Fruit fly (Drosophila melanogaster) whole organism, embryonic: ENCODE data around the gene CG1103.
A peak's percentile ranks its signal among the peaks of the same experiment; 100 is the strongest.

Source experiments
- Aef1 ChIP-seq: fragments of 200-800 bp; sonication (Bioruptor generic); IDR thresholded peaks from 3 replicates; pipeline ENCODE4 v1.3.6; 2022; ENCODE audit warnings: missing biosample characterization, missing genetic modification characterization
- Bgb ChIP-seq: fragments of 200-800 bp; sonication (Bioruptor generic); IDR thresholded peaks from 2 replicates; pipeline ENCODE4 v1.3.6; 2022; ENCODE audit warnings: missing biosample characterization, missing genetic modification characterization; ENCODE audit not compliant: partially characterized antibody
- CG10267 ChIP-seq: fragments of 200-800 bp; sonication (Bioruptor generic); optimal IDR thresholded peaks from 2 replicates; lab custom pipeline; 2018; ENCODE audit warnings: missing biosample characterization, mild to moderate bottlenecking, missing genetic modification characterization, moderate library complexity
- CG12391 ChIP-seq: fragments of 200-800 bp; sonication (Bioruptor generic); optimal IDR thresholded peaks from 3 replicates; lab custom pipeline; 2018; ENCODE audit warnings: missing biosample characterization, mild to moderate bottlenecking, missing genetic modification characterization, moderate library complexity
- CG1603 ChIP-seq: fragments of 200-800 bp; sonication (Bioruptor generic); optimal IDR thresholded peaks from 2 replicates; lab custom pipeline; 2019; ENCODE audit warnings: missing biosample characterization, mild to moderate bottlenecking, missing genetic modification characterization, moderate library complexity
- CG17186 ChIP-seq: fragments of 200-800 bp; sonication (Bioruptor generic); optimal IDR thresholded peaks from 3 replicates; lab custom pipeline; 2017; ENCODE audit warnings: missing biosample characterization, missing genetic modification reagents, missing genetic modification characterization
- CG17361 ChIP-seq: fragments of 200-800 bp; sonication (Bioruptor generic); IDR thresholded peaks from 3 replicates; pipeline ENCODE4 v1.3.6; 2022; ENCODE audit warnings: missing biosample characterization, missing genetic modification characterization
- CG17385 ChIP-seq: fragments of 200-800 bp; sonication (Bioruptor generic); optimal IDR thresholded peaks from 3 replicates; lab custom pipeline; 2018; ENCODE audit warnings: missing biosample characterization, mild to moderate bottlenecking, missing genetic modification characterization
- CG2120 ChIP-seq: fragments of 200-800 bp; sonication (Bioruptor generic); optimal IDR thresholded peaks from 3 replicates; lab custom pipeline; 2016; ENCODE audit warnings: missing biosample characterization, missing genetic modification characterization
- CG2889 ChIP-seq: fragments of 200-800 bp; sonication (Bioruptor generic); IDR thresholded peaks from 3 replicates; pipeline ENCODE4 v1.3.6; 2022; ENCODE audit warnings: missing biosample characterization, missing genetic modification characterization
- CG3281 ChIP-seq: fragments of 200-800 bp; sonication (Bioruptor generic); optimal IDR thresholded peaks from 3 replicates; lab custom pipeline; 2017; ENCODE audit warnings: missing biosample characterization, mild to moderate bottlenecking, missing genetic modification characterization
- CG33557 ChIP-seq: fragments of 200-800 bp; sonication (Bioruptor generic); optimal IDR thresholded peaks from 2 replicates; lab custom pipeline; 2019; ENCODE audit warnings: missing biosample characterization, mild to moderate bottlenecking, missing genetic modification characterization, moderate library complexity
- CG3847 ChIP-seq: fragments of 200-800 bp; sonication (Bioruptor generic); IDR thresholded peaks from 2 replicates; pipeline ENCODE4 v1.3.6; 2022; ENCODE audit warnings: missing biosample characterization, missing genetic modification characterization
- CG6272 ChIP-seq: fragments of 200-800 bp; sonication (Bioruptor generic); IDR thresholded peaks from 2 replicates; pipeline ENCODE4 v1.3.6; 2022; ENCODE audit warnings: missing biosample characterization, missing genetic modification characterization
- CG6765 ChIP-seq: fragments of 200-800 bp; sonication (Bioruptor generic); optimal IDR thresholded peaks from 3 replicates; lab custom pipeline; 2017; ENCODE audit warnings: missing biosample characterization, mild to moderate bottlenecking, missing genetic modification characterization
- CG8281 ChIP-seq: fragments of 200-800 bp; sonication (Bioruptor generic); optimal IDR thresholded peaks from 2 replicates; lab custom pipeline; 2018; ENCODE audit warnings: missing biosample characterization, mild to moderate bottlenecking, missing genetic modification characterization, moderate library complexity
- CG9817 ChIP-seq: fragments of 200-800 bp; sonication (Bioruptor generic); optimal IDR thresholded peaks from 2 replicates; lab custom pipeline; 2018; ENCODE audit warnings: missing biosample characterization, mild to moderate bottlenecking, missing genetic modification characterization, moderate library complexity
- CHES-1-like ChIP-seq: fragments of 200-800 bp; sonication (Bioruptor generic); optimal IDR thresholded peaks from 2 replicates; lab custom pipeline; 2016; ENCODE audit warnings: missing biosample characterization, missing genetic modification characterization
- D19A ChIP-seq: fragments of 200-800 bp; optimal IDR thresholded peaks from 3 replicates; lab custom pipeline; 2019; ENCODE audit warnings: missing biosample characterization, mild to moderate bottlenecking, missing genetic modification characterization, moderate library complexity
- Dref ChIP-seq: fragments of 200-800 bp; sonication (Bioruptor generic); IDR thresholded peaks from 2 replicates; pipeline ENCODE4 v1.3.6; 2022; ENCODE audit warnings: missing biosample characterization, missing genetic modification characterization
- Elba2 ChIP-seq: fragments of 200-800 bp; sonication (Bioruptor generic); optimal IDR thresholded peaks from 3 replicates; lab custom pipeline; 2016; ENCODE audit warnings: missing biosample characterization, missing genetic modification characterization
- Fer3 ChIP-seq: fragments of 200-800 bp; sonication (Bioruptor generic); optimal IDR thresholded peaks from 2 replicates; lab custom pipeline; 2018; ENCODE audit warnings: missing biosample characterization, mild to moderate bottlenecking, missing genetic modification characterization, moderate library complexity
- HLHmδ ChIP-seq: fragments of 200-800 bp; sonication (Bioruptor generic); optimal IDR thresholded peaks from 2 replicates; lab custom pipeline; 2018; ENCODE audit warnings: missing biosample characterization, mild to moderate bottlenecking, missing genetic modification characterization, moderate library complexity
- HmgZ ChIP-seq: fragments of 200-800 bp; sonication (Bioruptor generic); optimal IDR thresholded peaks from 2 replicates; lab custom pipeline; 2018; ENCODE audit warnings: missing biosample characterization, mild to moderate bottlenecking, missing genetic modification characterization
- Hr39 ChIP-seq: fragments of >200 bp; optimal IDR thresholded peaks from 2 replicates; lab custom pipeline; 2017
- Hr51 ChIP-seq, 2 experiments: fragments of 200-800 bp; sonication (Bioruptor generic); optimal IDR thresholded peaks; 2 replicates in 1 of 2; 3 replicates in 1 of 2; lab custom pipeline; 2016 to 2018; ENCODE audit warnings: missing biosample characterization in 2 of 2, missing genetic modification characterization in 2 of 2, mild to moderate bottlenecking in 1 of 2, moderate library complexity in 1 of 2
- Lpt ChIP-seq: fragments of >200 bp; optimal IDR thresholded peaks from 2 replicates; lab custom pipeline; 2018; ENCODE audit warnings: missing biosample characterization, missing genetic modification characterization
- Mes4 ChIP-seq: fragments of 200-800 bp; sonication (Bioruptor generic); optimal IDR thresholded peaks from 2 replicates; lab custom pipeline; 2016; ENCODE audit warnings: missing biosample characterization, missing genetic modification characterization
- NC2β ChIP-seq: fragments of 200-800 bp; sonication (Bioruptor generic); optimal IDR thresholded peaks from 2 replicates; lab custom pipeline; 2016; ENCODE audit warnings: missing biosample characterization, missing genetic modification characterization
- PHDP ChIP-seq: fragments of 200-800 bp; sonication (Bioruptor generic); optimal IDR thresholded peaks from 3 replicates; lab custom pipeline; 2018; ENCODE audit warnings: missing biosample characterization, mild to moderate bottlenecking, missing genetic modification characterization, moderate library complexity
- Stat92E ChIP-seq, 3 experiments: fragments of >200 bp in 2 of 3; fragments of 200-800 bp in 1 of 3; sonication (Bioruptor generic) in 1 of 3; optimal IDR thresholded peaks; 2 replicates each; lab custom pipeline; 2017 to 2019; ENCODE audit warnings: missing biosample characterization in 3 of 3, missing genetic modification characterization in 3 of 3, mild to moderate bottlenecking in 1 of 3, moderate library complexity in 1 of 3
- bcd ChIP-seq: fragments of 200-800 bp; sonication (Bioruptor generic); optimal IDR thresholded peaks from 2 replicates; lab custom pipeline; 2017; ENCODE audit warnings: missing biosample characterization, mild to moderate bottlenecking, missing genetic modification characterization
- chif ChIP-seq, 2 experiments: fragments of 200-800 bp; sonication (Bioruptor generic); optimal IDR thresholded peaks; 3 replicates each; lab custom pipeline; 2016; ENCODE audit warnings: missing biosample characterization in 2 of 2, missing genetic modification characterization in 2 of 2
- crc ChIP-seq: fragments of 200-800 bp; sonication (Bioruptor generic); optimal IDR thresholded peaks from 2 replicates; lab custom pipeline; 2016; ENCODE audit warnings: missing biosample characterization, missing genetic modification characterization
- croc ChIP-seq: fragments of 200-800 bp; sonication (Bioruptor generic); conservative IDR thresholded peaks from 3 replicates; pipeline ENCODE4 v1.3.6; 2022; ENCODE audit warnings: missing biosample characterization, missing genetic modification characterization
- crp ChIP-seq, 2 experiments: fragments of 200-800 bp; sonication (Bioruptor generic); optimal IDR thresholded peaks; 2 replicates in 1 of 2; 3 replicates in 1 of 2; lab custom pipeline; 2017; ENCODE audit warnings: missing biosample characterization in 2 of 2, missing genetic modification characterization in 2 of 2, mild to moderate bottlenecking in 1 of 2, moderate library complexity in 1 of 2
- cwo ChIP-seq: fragments of 200-800 bp; sonication (Bioruptor generic); optimal IDR thresholded peaks from 3 replicates; lab custom pipeline; 2017; ENCODE audit warnings: missing biosample characterization, missing genetic modification characterization, mild to moderate bottlenecking, moderate library complexity, missing genetic modification reagents
- da ChIP-seq: fragments of 200-800 bp; sonication (Bioruptor generic); optimal IDR thresholded peaks from 2 replicates; lab custom pipeline; 2016; ENCODE audit warnings: missing biosample characterization, missing genetic modification characterization
- ewg ChIP-seq: fragments of 200-800 bp; sonication (Bioruptor generic); optimal IDR thresholded peaks from 3 replicates; lab custom pipeline; 2017; ENCODE audit warnings: mild to moderate bottlenecking, missing biosample characterization, missing genetic modification reagents, missing genetic modification characterization
- gce ChIP-seq: fragments of 200-800 bp; sonication (Bioruptor generic); IDR thresholded peaks from 3 replicates; pipeline ENCODE4 v1.3.6; 2022; ENCODE audit warnings: missing biosample characterization, missing genetic modification characterization
- hb ChIP-seq: fragments of 200-800 bp; sonication (Bioruptor generic); IDR thresholded peaks from 3 replicates; pipeline ENCODE4 v1.3.6; 2022; ENCODE audit warnings: missing biosample characterization, missing genetic modification characterization; ENCODE audit not compliant: partially characterized antibody
- oc ChIP-seq: fragments of 200-800 bp; sonication (Bioruptor generic); optimal IDR thresholded peaks from 2 replicates; lab custom pipeline; 2018; ENCODE audit warnings: missing biosample characterization, mild to moderate bottlenecking, missing genetic modification characterization, moderate library complexity
- psq ChIP-seq: fragments of 200-800 bp; sonication (Bioruptor generic); optimal IDR thresholded peaks from 2 replicates; lab custom pipeline; 2017; ENCODE audit warnings: missing biosample characterization, missing genetic modification characterization
- sd ChIP-seq: fragments of 200-800 bp; sonication (Bioruptor generic); optimal IDR thresholded peaks from 3 replicates; lab custom pipeline; 2018; ENCODE audit warnings: missing biosample characterization, mild to moderate bottlenecking, missing genetic modification characterization, moderate library complexity
- sr ChIP-seq: fragments of 200-800 bp; sonication (Bioruptor generic); IDR thresholded peaks from 3 replicates; pipeline ENCODE4 v1.3.6; 2022; ENCODE audit warnings: missing biosample characterization, missing genetic modification characterization
- tup ChIP-seq: fragments of 200-800 bp; sonication (Bioruptor generic); optimal IDR thresholded peaks from 2 replicates; lab custom pipeline; 2016; ENCODE audit warnings: missing biosample characterization, mild to moderate bottlenecking, missing genetic modification characterization, moderate library complexity
- vnd ChIP-seq: fragments of 200-800 bp; sonication (Bioruptor generic); IDR thresholded peaks from 3 replicates; pipeline ENCODE4 v1.3.6; 2022; ENCODE audit warnings: missing biosample characterization, missing genetic modification characterization; ENCODE audit not compliant: partially characterized antibody
- wek ChIP-seq: fragments of 200-800 bp; sonication (Bioruptor generic); optimal IDR thresholded peaks from 3 replicates; lab custom pipeline; 2018; ENCODE audit warnings: missing biosample characterization, mild to moderate bottlenecking, missing genetic modification characterization, moderate library complexity

Gene CG1103

dm6 chr3R:4381079-4381919 is 43.7 kb downstream of the CG1103 start, which contains the start of gene Cont (continued):
- TF ChIP-seq psq (GFP tag; lab: Kevin White, UChicago) (no peak), Mes4 (GFP tag; lab: Kevin White, UChicago) (no peak), ewg (GFP tag; lab: Kevin White, UChicago) (peak; percentile 6), Stat92E (GFP tag; optimal IDR thresholded peaks at IDR 0.05; lab: Kevin White, UChicago) (no peak), chif (GFP tag; optimal IDR thresholded peaks at IDR 0.05; lab: Kevin White, UChicago) (no peak), bcd (GFP tag; lab: Kevin White, UChicago) (no peak), CG6765 (GFP tag; lab: Kevin White, UChicago) (no peak), Hr39 (no peak), tup (peak; percentile 31), cwo (no peak), Dref (GFP tag; lab: Robert Waterston, UW) (peak; percentile 99), CG3281 (GFP tag; lab: Kevin White, UChicago) (no peak), CG17186 (GFP tag; lab: Kevin White, UChicago) (peak; percentile 26), HmgZ (tag; lab: Kevin White, UChicago) (peak; percentile 58), CG10267 (peak; percentile 58), Lpt (GFP tag; lab: Kevin White, UChicago) (no peak), Hr51 (GFP tag; optimal IDR thresholded peaks at IDR 0.05; lab: Kevin White, UChicago) (peak in 1 of 2 experiments; percentile 38), crp (GFP tag; optimal IDR thresholded peaks at IDR 0.05; lab: Kevin White, UChicago) (no peak), sr (GFP tag; lab: Robert Waterston, UW) (no peak), CG33557 (no peak), wek (GFP tag; lab: Kevin White, UChicago) (no peak), CG12391 (tag; lab: Kevin White, UChicago) (peak; percentile 20), Fer3 (tag; lab: Kevin White, UChicago) (no peak), CG2889 (GFP tag; lab: Robert Waterston, UW) (no peak), CG2120 (GFP tag; lab: Kevin White, UChicago) (peak; percentile 25), HLHmδ (GFP tag; lab: Kevin White, UChicago) (no peak), CG8281 (tag; lab: Kevin White, UChicago) (no peak), CHES-1-like (GFP tag; lab: Kevin White, UChicago) (no peak), CG1603 (tag; lab: Kevin White, UChicago) (peak; percentile 68), CG17361 (GFP tag; lab: Robert Waterston, UW) (0 out of 3 replicates have a peak, but pooled peaks have one; percentile 10), CG17385 (GFP tag; lab: Kevin White, UChicago) (no peak), CG3847 (GFP tag; lab: Robert Waterston, UW) (no peak), NC2β (GFP tag; lab: Kevin White, UChicago) (peak; percentile 21), Elba2 (peak; percentile 57), hb (GFP tag; lab: Robert Waterston, UW) (peak; percentile 94), D19A (no peak), CG6272 (no peak), Bgb (GFP tag; lab: Robert Waterston, UW) (peak; percentile 97), oc (no peak), PHDP (tag; lab: Kevin White, UChicago) (no peak), vnd (peak; percentile 86), CG9817 (tag; lab: Kevin White, UChicago) (no peak), sd (tag; lab: Kevin White, UChicago) (no peak), gce (no peak), croc (GFP tag; lab: Robert Waterston, UW) (no peak), Aef1 (GFP tag; lab: Robert Waterston, UW) (no peak), da (GFP tag; lab: Kevin White, UChicago) (no peak), crc (GFP tag; lab: Kevin White, UChicago) (no peak)
